Fruit fly (Drosophila melanogaster) whole organism, embryonic: ENCODE measurements around the gene Tim17a2.

ENCODE experiments used
- ATbp ChIP-seq: fragments of 200-800 bp; sonication (Bioruptor generic); optimal IDR thresholded peaks from 2 replicates; lab custom pipeline; 2017; ENCODE audit warnings: missing biosample characterization, mild to moderate bottlenecking, missing genetic modification characterization, missing genetic modification reagents
- Atf-2 ChIP-seq: fragments of 200-800 bp; sonication (Bioruptor generic); optimal IDR thresholded peaks from 2 replicates; lab custom pipeline; 2016; ENCODE audit warnings: missing biosample characterization, missing genetic modification characterization
- Bdp1 ChIP-seq: fragments of 200-800 bp; sonication (Bioruptor generic); optimal IDR thresholded peaks from 3 replicates; lab custom pipeline; 2016; ENCODE audit warnings: missing biosample characterization, missing genetic modification characterization
- Bgb ChIP-seq: fragments of 200-800 bp; sonication (Bioruptor generic); IDR thresholded peaks from 2 replicates; pipeline ENCODE4 v1.3.6; 2022; ENCODE audit warnings: missing biosample characterization, missing genetic modification characterization; ENCODE audit not compliant: partially characterized antibody
- Blimp-1 ChIP-seq: fragments of 200-800 bp; sonication (Bioruptor generic); optimal IDR thresholded peaks from 3 replicates; lab custom pipeline; 2018; ENCODE audit warnings: missing biosample characterization, missing genetic modification characterization, mild to moderate bottlenecking, moderate library complexity, missing genetic modification reagents
- CG10274 ChIP-seq: fragments of 200-800 bp; sonication (Bioruptor generic); optimal IDR thresholded peaks from 3 replicates; lab custom pipeline; 2017; ENCODE audit warnings: missing biosample characterization, mild to moderate bottlenecking, missing genetic modification characterization
- CG10321 ChIP-seq: fragments of 200-800 bp; sonication (Bioruptor generic); IDR thresholded peaks from 2 replicates; pipeline ENCODE4 v1.3.6; 2022; ENCODE audit warnings: missing biosample characterization, missing genetic modification characterization
- CG10654 ChIP-seq: fragments of 200-800 bp; sonication (Bioruptor generic); optimal IDR thresholded peaks from 2 replicates; lab custom pipeline; 2016; ENCODE audit warnings: missing biosample characterization, missing genetic modification characterization
- CG10959 ChIP-seq: fragments of 200-800 bp; sonication (Bioruptor generic); IDR thresholded peaks from 2 replicates; pipeline ENCODE4 v1.3.6; 2022; ENCODE audit warnings: missing biosample characterization, missing genetic modification characterization
- CG11085 ChIP-seq: fragments of 200-800 bp; sonication (Bioruptor generic); IDR thresholded peaks from 2 replicates; pipeline ENCODE4 v1.3.6; 2022; ENCODE audit warnings: missing biosample characterization, missing genetic modification characterization
- CG13123 ChIP-seq: fragments of 200-800 bp; sonication (Bioruptor generic); optimal IDR thresholded peaks from 2 replicates; lab custom pipeline; 2016; ENCODE audit warnings: missing biosample characterization, missing genetic modification characterization
- CG13624 ChIP-seq: fragments of 200-800 bp; sonication (Bioruptor generic); optimal IDR thresholded peaks from 2 replicates; lab custom pipeline; 2016; ENCODE audit warnings: missing biosample characterization, missing genetic modification characterization
- CG14860 ChIP-seq: fragments of 200-800 bp; sonication (Bioruptor generic); IDR thresholded peaks from 3 replicates; pipeline ENCODE4 v1.3.6; 2022; ENCODE audit warnings: missing biosample characterization, missing genetic modification characterization; ENCODE audit not compliant: partially characterized antibody
- CG15073 ChIP-seq: fragments of 200-800 bp; sonication (Bioruptor generic); optimal IDR thresholded peaks from 2 replicates; lab custom pipeline; 2016; ENCODE audit warnings: missing biosample characterization, missing genetic modification characterization
- CG15479 ChIP-seq: fragments of 200-800 bp; sonication (Bioruptor generic); optimal IDR thresholded peaks from 3 replicates; lab custom pipeline; 2019; ENCODE audit warnings: missing biosample characterization, mild to moderate bottlenecking, missing genetic modification characterization, moderate library complexity
- CG15601 ChIP-seq: fragments of 200-800 bp; sonication (Bioruptor generic); optimal IDR thresholded peaks from 3 replicates; lab custom pipeline; 2019; ENCODE audit warnings: missing biosample characterization, mild to moderate bottlenecking, missing genetic modification characterization, moderate library complexity
- CG17186 ChIP-seq: fragments of 200-800 bp; sonication (Bioruptor generic); optimal IDR thresholded peaks from 3 replicates; lab custom pipeline; 2017; ENCODE audit warnings: missing biosample characterization, missing genetic modification reagents, missing genetic modification characterization
- CG17359 ChIP-seq: fragments of 200-800 bp; sonication (Bioruptor generic); optimal IDR thresholded peaks from 3 replicates; lab custom pipeline; 2018; ENCODE audit warnings: missing biosample characterization, mild to moderate bottlenecking, missing genetic modification characterization, moderate library complexity
- CG18262 ChIP-seq: fragments of 200-800 bp; optimal IDR thresholded peaks from 3 replicates; lab custom pipeline; 2019; ENCODE audit warnings: missing biosample characterization, mild to moderate bottlenecking, missing genetic modification characterization, moderate library complexity
- CG2875 ChIP-seq: fragments of 200-800 bp; sonication (Bioruptor generic); optimal IDR thresholded peaks from 2 replicates; lab custom pipeline; 2017; ENCODE audit warnings: missing biosample characterization, mild to moderate bottlenecking, missing genetic modification characterization, missing genetic modification reagents
- CG2889 ChIP-seq: fragments of 200-800 bp; sonication (Bioruptor generic); IDR thresholded peaks from 3 replicates; pipeline ENCODE4 v1.3.6; 2022; ENCODE audit warnings: missing biosample characterization, missing genetic modification characterization
- CG33557 ChIP-seq: fragments of 200-800 bp; sonication (Bioruptor generic); optimal IDR thresholded peaks from 2 replicates; lab custom pipeline; 2019; ENCODE audit warnings: missing biosample characterization, mild to moderate bottlenecking, missing genetic modification characterization, moderate library complexity
- CG3847 ChIP-seq: fragments of 200-800 bp; sonication (Bioruptor generic); IDR thresholded peaks from 2 replicates; pipeline ENCODE4 v1.3.6; 2022; ENCODE audit warnings: missing biosample characterization, missing genetic modification characterization
- CG3995 ChIP-seq: fragments of 200-800 bp; sonication (Bioruptor generic); optimal IDR thresholded peaks from 3 replicates; lab custom pipeline; 2016; ENCODE audit warnings: missing biosample characterization, missing genetic modification characterization
- CG4617 ChIP-seq: fragments of 200-800 bp; sonication (Bioruptor generic); optimal IDR thresholded peaks from 3 replicates; lab custom pipeline; 2016; ENCODE audit warnings: missing biosample characterization, missing genetic modification characterization, borderline replicate concordance
- CG4730 ChIP-seq: fragments of 200-800 bp; sonication (Bioruptor generic); IDR thresholded peaks from 2 replicates; pipeline ENCODE4 v1.3.6; 2022; ENCODE audit warnings: missing biosample characterization, missing genetic modification characterization
- CG6791 ChIP-seq: fragments of 200-800 bp; sonication (Bioruptor generic); IDR thresholded peaks from 3 replicates; pipeline ENCODE4 v1.3.6; 2022; ENCODE audit warnings: missing biosample characterization, missing genetic modification characterization; ENCODE audit not compliant: partially characterized antibody
- CG7963 ChIP-seq: fragments of 200-800 bp; sonication (Bioruptor generic); IDR thresholded peaks from 3 replicates; pipeline ENCODE4 v1.3.6; 2022; ENCODE audit warnings: missing biosample characterization, missing genetic modification characterization; ENCODE audit not compliant: partially characterized antibody
- CG8359 ChIP-seq: fragments of 200-800 bp; sonication (Bioruptor generic); optimal IDR thresholded peaks from 2 replicates; lab custom pipeline; 2017; ENCODE audit warnings: missing biosample characterization, mild to moderate bottlenecking, missing genetic modification characterization, borderline replicate concordance
- Dfd ChIP-seq, 2 experiments: fragments of >200 bp; optimal IDR thresholded peaks; 2 replicates each; lab custom pipeline; 2017; ENCODE audit warnings: missing biosample characterization in 2 of 2, missing genetic modification characterization in 2 of 2
- E2f2 ChIP-seq: fragments of 200-800 bp; sonication (Bioruptor generic); IDR thresholded peaks from 2 replicates; pipeline ENCODE4 v1.3.6; 2022; ENCODE audit warnings: missing biosample characterization, missing genetic modification characterization
- Fer1 ChIP-seq: fragments of 200-800 bp; sonication (Bioruptor generic); optimal IDR thresholded peaks from 2 replicates; lab custom pipeline; 2017; ENCODE audit warnings: missing biosample characterization, mild to moderate bottlenecking, missing genetic modification characterization
- HLH4C ChIP-seq: fragments of 200-800 bp; sonication (Bioruptor generic); IDR thresholded peaks from 3 replicates; pipeline ENCODE4 v1.3.6; 2022; ENCODE audit warnings: missing biosample characterization, missing genetic modification characterization; ENCODE audit not compliant: partially characterized antibody
- Hr3 ChIP-seq: fragments of 200-800 bp; sonication (Bioruptor generic); optimal IDR thresholded peaks from 3 replicates; lab custom pipeline; 2016; ENCODE audit warnings: missing biosample characterization, missing genetic modification characterization
- Lpt ChIP-seq: fragments of >200 bp; optimal IDR thresholded peaks from 2 replicates; lab custom pipeline; 2018; ENCODE audit warnings: missing biosample characterization, missing genetic modification characterization
- Max ChIP-seq: fragments of 200-800 bp; sonication (Bioruptor generic); optimal IDR thresholded peaks from 2 replicates; lab custom pipeline; 2016; ENCODE audit warnings: missing biosample characterization, mild to moderate bottlenecking, missing genetic modification characterization
- YL-1 ChIP-seq: fragments of 200-800 bp; sonication (Bioruptor generic); optimal IDR thresholded peaks from 3 replicates; lab custom pipeline; 2017; ENCODE audit warnings: missing biosample characterization, mild to moderate bottlenecking, missing genetic modification characterization
- amos ChIP-seq: fragments of 200-800 bp; sonication (Bioruptor generic); IDR thresholded peaks from 2 replicates; pipeline ENCODE4 v1.3.6; 2022; ENCODE audit warnings: missing biosample characterization, missing genetic modification characterization; ENCODE audit not compliant: partially characterized antibody
- aop ChIP-seq: fragments of 200-800 bp; sonication (Bioruptor generic); IDR thresholded peaks from 2 replicates; pipeline ENCODE4 v1.3.6; 2022; ENCODE audit warnings: missing biosample characterization, missing genetic modification characterization
- az2 ChIP-seq: fragments of 200-800 bp; sonication (Bioruptor generic); optimal IDR thresholded peaks from 3 replicates; lab custom pipeline; 2016; ENCODE audit warnings: missing biosample characterization, missing genetic modification characterization
- dan ChIP-seq: fragments of 200-800 bp; sonication (Bioruptor generic); IDR thresholded peaks from 2 replicates; pipeline ENCODE4 v1.3.6; 2022; ENCODE audit warnings: missing biosample characterization, missing genetic modification characterization
- gce ChIP-seq: fragments of 200-800 bp; sonication (Bioruptor generic); IDR thresholded peaks from 3 replicates; pipeline ENCODE4 v1.3.6; 2022; ENCODE audit warnings: missing biosample characterization, missing genetic modification characterization
- gro ChIP-seq: fragments of 200-800 bp; sonication (Bioruptor generic); optimal IDR thresholded peaks from 2 replicates; lab custom pipeline; 2016; ENCODE audit warnings: missing biosample characterization, missing genetic modification characterization
- gt ChIP-seq: fragments of 200-800 bp; sonication (Bioruptor generic); IDR thresholded peaks from 2 replicates; pipeline ENCODE4 v1.3.6; 2022; ENCODE audit warnings: missing biosample characterization, missing genetic modification characterization
- mam ChIP-seq: fragments of 200-800 bp; sonication (Bioruptor generic); optimal IDR thresholded peaks from 3 replicates; lab custom pipeline; 2016; ENCODE audit warnings: missing biosample characterization, missing genetic modification characterization
- nmo ChIP-seq: fragments of 200-800 bp; sonication (Bioruptor generic); optimal IDR thresholded peaks from 2 replicates; lab custom pipeline; 2018; ENCODE audit warnings: missing biosample characterization, mild to moderate bottlenecking, missing genetic modification characterization, moderate library complexity
- odd ChIP-seq: fragments of 200-800 bp; sonication (Bioruptor generic); optimal IDR thresholded peaks from 2 replicates; lab custom pipeline; 2017; ENCODE audit warnings: missing biosample characterization, mild to moderate bottlenecking, missing genetic modification characterization
- peb ChIP-seq: fragments of 200-800 bp; sonication (Bioruptor generic); IDR thresholded peaks from 2 replicates; pipeline ENCODE4 v1.3.6; 2022; ENCODE audit warnings: missing biosample characterization, missing genetic modification characterization
- repo ChIP-seq: fragments of 200-800 bp; sonication (Bioruptor generic); optimal IDR thresholded peaks from 2 replicates; lab custom pipeline; 2016; ENCODE audit warnings: missing biosample characterization, missing genetic modification characterization
- sens-2 ChIP-seq: fragments of 200-800 bp; sonication (Bioruptor generic); IDR thresholded peaks from 2 replicates; pipeline ENCODE4 v1.3.6; 2022; ENCODE audit warnings: missing biosample characterization, missing genetic modification characterization
- tgo ChIP-seq: fragments of 200-800 bp; sonication (Bioruptor generic); IDR thresholded peaks from 3 replicates; pipeline ENCODE4 v1.3.6; 2022; ENCODE audit warnings: missing biosample characterization, missing genetic modification characterization

Gene Tim17a2

DNA sequence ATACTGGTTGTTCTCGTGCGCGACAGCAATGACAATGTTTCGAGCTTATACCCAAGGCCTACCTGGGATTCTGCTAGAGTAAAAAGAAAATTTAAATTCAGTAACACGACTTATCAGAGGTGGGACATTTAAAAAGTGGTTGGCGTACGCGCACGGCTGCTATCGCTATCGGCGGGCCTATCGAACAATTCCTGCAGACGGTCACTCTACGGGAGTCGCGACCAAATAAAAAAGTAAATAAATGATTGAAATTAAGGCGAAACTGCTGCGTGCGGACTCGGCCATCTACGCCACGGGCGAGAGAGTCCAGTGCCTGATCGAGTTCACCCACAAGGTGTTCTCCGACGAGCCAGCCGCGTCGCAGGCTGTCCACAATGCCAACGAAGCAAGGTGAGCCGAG is 43.0 kb downstream of the Tim17a2 start, which contains the start of the genes Prosbeta2R2 and CG1116 (continued):
- TF ChIP-seq Blimp-1 (GFP tag; lab: Kevin White, UChicago) (no peak), ATbp (GFP tag; lab: Kevin White, UChicago) (no peak), tgo (no peak), CG7963 (peak; percentile 63; the same call in 2 of the 3 replicates), CG4617 (GFP tag; lab: Kevin White, UChicago) (peak; percentile 62), CG10654 (no peak), CG14860 (peak; percentile 28; the same call in 1 of the 3 replicates), Bdp1 (no peak), Lpt (no peak), amos (GFP tag; lab: Robert Waterston, UW) (peak; percentile 60), CG10959 (GFP tag; lab: Robert Waterston, UW) (no peak), CG8359 (GFP tag; lab: Kevin White, UChicago) (no peak), Hr3 (GFP tag; lab: Kevin White, UChicago) (no peak), CG11085 (GFP tag; lab: Robert Waterston, UW) (no peak), nmo (GFP tag; lab: Kevin White, UChicago) (no peak), gce (no peak), Bgb (GFP tag; lab: Robert Waterston, UW) (peak; percentile 36; the same call in 1 of the 2 replicates), CG2889 (GFP tag; lab: Robert Waterston, UW) (no peak), gt (GFP tag; lab: Robert Waterston, UW) (no peak), CG10274 (GFP tag; lab: Kevin White, UChicago) (no peak), CG2875 (GFP tag; lab: Kevin White, UChicago) (no peak), CG18262 (tag; lab: Kevin White, UChicago) (no peak), E2f2 (GFP tag; lab: Robert Waterston, UW) (peak; percentile 97), mam (GFP tag; lab: Kevin White, UChicago) (no peak), CG13123 (GFP tag; lab: Kevin White, UChicago) (no peak), Max (GFP tag; lab: Kevin White, UChicago) (no peak), CG13624 (GFP tag; lab: Kevin White, UChicago) (no peak), Dfd (GFP tag; optimal IDR thresholded peaks at IDR 0.05; lab: Kevin White, UChicago) (no peak), odd (GFP tag; lab: Kevin White, UChicago) (no peak), CG4730 (GFP tag; lab: Robert Waterston, UW) (no peak), YL-1 (GFP tag; lab: Kevin White, UChicago) (peak; percentile 31), CG15073 (no peak), peb (GFP tag; lab: Robert Waterston, UW) (no peak), sens-2 (no peak), CG17359 (tag; lab: Kevin White, UChicago) (no peak), az2 (no peak), CG17186 (peak; percentile 35), CG15479 (GFP tag; lab: Kevin White, UChicago) (no peak), Fer1 (GFP tag; lab: Kevin White, UChicago) (no peak), gro (GFP tag; lab: Kevin White, UChicago) (no peak), CG3995 (peak; percentile 4), repo (no peak), dan (GFP tag; lab: Robert Waterston, UW) (no peak), CG6791 (GFP tag; lab: Robert Waterston, UW) (peak; percentile 44; the same call in 1 of the 3 replicates), CG15601 (tag; lab: Kevin White, UChicago) (no peak), Atf-2 (GFP tag; lab: Kevin White, UChicago) (no peak), aop (GFP tag; lab: Robert Waterston, UW) (no peak), CG10321 (no peak), HLH4C (GFP tag; lab: Robert Waterston, UW) (0 out of 3 replicates have a peak, but pooled peaks have one; percentile 34), CG3847 (GFP tag; lab: Robert Waterston, UW) (no peak), CG33557 (GFP tag; lab: Kevin White, UChicago) (no peak)
